Fruit fly (Drosophila melanogaster) whole organism, embryonic: ENCODE results near the gene mst.

Experiments used
- Ada2b ChIP-seq: fragments of 200-800 bp; sonication (Bioruptor generic); IDR thresholded peaks from 2 replicates; pipeline ENCODE4 v1.3.6; 2022; ENCODE audit warnings: missing biosample characterization, missing genetic modification characterization
- Bdp1 ChIP-seq: fragments of 200-800 bp; sonication (Bioruptor generic); optimal IDR thresholded peaks from 3 replicates; lab custom pipeline; 2016; ENCODE audit warnings: missing biosample characterization, missing genetic modification characterization
- CG10979 ChIP-seq: fragments of 200-800 bp; sonication (Bioruptor generic); optimal IDR thresholded peaks from 2 replicates; lab custom pipeline; 2018; ENCODE audit warnings: missing biosample characterization, mild to moderate bottlenecking, missing genetic modification characterization, moderate library complexity
- CG14014 ChIP-seq: fragments of 200-800 bp; sonication (Bioruptor generic); IDR thresholded peaks from 2 replicates; pipeline ENCODE4 v1.3.6; 2022; ENCODE audit warnings: missing biosample characterization, missing genetic modification characterization
- CG14667 ChIP-seq: fragments of 200-800 bp; sonication (Bioruptor generic); IDR thresholded peaks from 2 replicates; pipeline ENCODE4 v1.3.6; 2022; ENCODE audit warnings: missing biosample characterization, missing genetic modification characterization
- CG1647 ChIP-seq: fragments of 200-800 bp; sonication (Bioruptor generic); optimal IDR thresholded peaks from 3 replicates; lab custom pipeline; 2016; ENCODE audit warnings: missing biosample characterization, missing genetic modification characterization
- CG2678 ChIP-seq: fragments of 200-800 bp; sonication (Bioruptor generic); optimal IDR thresholded peaks from 3 replicates; lab custom pipeline; 2019; ENCODE audit warnings: missing biosample characterization, mild to moderate bottlenecking, missing genetic modification characterization, moderate library complexity
- CG3163 ChIP-seq: fragments of 200-800 bp; sonication (Bioruptor generic); optimal IDR thresholded peaks from 3 replicates; lab custom pipeline; 2016; ENCODE audit warnings: missing biosample characterization, missing genetic modification characterization
- CG43689 ChIP-seq: fragments of 200-800 bp; sonication (Bioruptor generic); IDR thresholded peaks from 2 replicates; pipeline ENCODE4 v1.3.6; 2022; ENCODE audit warnings: missing biosample characterization, missing genetic modification characterization
- CG4617 ChIP-seq: fragments of 200-800 bp; sonication (Bioruptor generic); optimal IDR thresholded peaks from 3 replicates; lab custom pipeline; 2016; ENCODE audit warnings: missing biosample characterization, missing genetic modification characterization, borderline replicate concordance
- CG6791 ChIP-seq: fragments of 200-800 bp; sonication (Bioruptor generic); IDR thresholded peaks from 3 replicates; pipeline ENCODE4 v1.3.6; 2022; ENCODE audit warnings: missing biosample characterization, missing genetic modification characterization; ENCODE audit not compliant: partially characterized antibody
- CG6854 ChIP-seq: fragments of 200-800 bp; sonication (Bioruptor generic); optimal IDR thresholded peaks from 3 replicates; lab custom pipeline; 2017; ENCODE audit warnings: missing biosample characterization, mild to moderate bottlenecking, missing genetic modification characterization
- Dad ChIP-seq: fragments of 200-800 bp; sonication (Bioruptor generic); optimal IDR thresholded peaks from 3 replicates; lab custom pipeline; 2016; ENCODE audit warnings: missing biosample characterization, missing genetic modification characterization
- ERR ChIP-seq: fragments of 200-800 bp; sonication (Bioruptor generic); optimal IDR thresholded peaks from 2 replicates; lab custom pipeline; 2016; ENCODE audit warnings: missing biosample characterization, missing genetic modification characterization
- Ets65A ChIP-seq: fragments of 200-800 bp; sonication (Bioruptor generic); peaks from one replicate; lab custom pipeline; 2016; ENCODE audit warnings: missing biosample characterization, missing genetic modification characterization
- H15 ChIP-seq: fragments of 200-800 bp; sonication (Bioruptor generic); IDR thresholded peaks from 3 replicates; pipeline ENCODE4 v1.3.6; 2022; ENCODE audit warnings: missing biosample characterization, missing genetic modification characterization
- H2.0 ChIP-seq: fragments of 200-800 bp; sonication (Bioruptor generic); IDR thresholded peaks from 2 replicates; pipeline ENCODE4 v1.3.6; 2022; ENCODE audit warnings: missing biosample characterization, missing genetic modification characterization
- Hey ChIP-seq: fragments of 200-800 bp; sonication (Bioruptor generic); optimal IDR thresholded peaks from 3 replicates; lab custom pipeline; 2018; ENCODE audit warnings: missing biosample characterization, mild to moderate bottlenecking, missing genetic modification characterization
- Hmx ChIP-seq: fragments of 200-800 bp; sonication (Bioruptor generic); optimal IDR thresholded peaks from 2 replicates; lab custom pipeline; 2016; ENCODE audit warnings: missing biosample characterization, missing genetic modification characterization
- NK7.1 ChIP-seq: fragments of 200-800 bp; sonication (Bioruptor generic); optimal IDR thresholded peaks from 3 replicates; lab custom pipeline; 2016; ENCODE audit warnings: missing biosample characterization, missing genetic modification characterization
- Nf-YB ChIP-seq: fragments of 200-800 bp; sonication (Bioruptor generic); optimal IDR thresholded peaks from 3 replicates; lab custom pipeline; 2019; ENCODE audit warnings: missing biosample characterization, mild to moderate bottlenecking, missing genetic modification characterization, moderate library complexity
- Opbp ChIP-seq: fragments of 200-800 bp; sonication (Bioruptor generic); IDR thresholded peaks from 3 replicates; pipeline ENCODE4 v1.3.6; 2022; ENCODE audit warnings: missing biosample characterization, missing genetic modification characterization; ENCODE audit not compliant: partially characterized antibody
- Ravus ChIP-seq: fragments of 200-800 bp; sonication (Bioruptor generic); IDR thresholded peaks from 2 replicates; pipeline ENCODE4 v1.3.6; 2022; ENCODE audit warnings: missing biosample characterization, missing genetic modification characterization
- Scr ChIP-seq: fragments of 200-800 bp; sonication (Bioruptor generic); IDR thresholded peaks from 2 replicates; pipeline ENCODE4 v1.3.6; 2022; ENCODE audit warnings: missing biosample characterization, missing genetic modification characterization; ENCODE audit not compliant: partially characterized antibody
- Sry-β ChIP-seq: fragments of 200-800 bp; sonication (Bioruptor generic); optimal IDR thresholded peaks from 2 replicates; lab custom pipeline; 2018; ENCODE audit warnings: missing biosample characterization, mild to moderate bottlenecking, missing genetic modification characterization, moderate library complexity
- Trl ChIP-seq, 3 experiments: fragments of >200 bp in 2 of 3; fragments of 200-800 bp in 1 of 3; sonication (Bioruptor generic) in 1 of 3; optimal IDR thresholded peaks; 2 replicates in 1 of 3; 3 replicates in 2 of 3; lab custom pipeline; 2016 to 2017; ENCODE audit warnings: missing biosample characterization in 1 of 3, missing genetic modification characterization in 1 of 3
- bab2 ChIP-seq: fragments of 200-800 bp; sonication (Bioruptor generic); optimal IDR thresholded peaks from 2 replicates; lab custom pipeline; 2016; ENCODE audit warnings: missing biosample characterization, missing genetic modification characterization
- bigmax ChIP-seq: fragments of 200-800 bp; sonication (Bioruptor generic); optimal IDR thresholded peaks from 2 replicates; lab custom pipeline; 2018; ENCODE audit warnings: missing biosample characterization, mild to moderate bottlenecking, missing genetic modification characterization
- caup ChIP-seq: fragments of 200-800 bp; sonication (Bioruptor generic); optimal IDR thresholded peaks from 3 replicates; lab custom pipeline; 2017; ENCODE audit warnings: missing biosample characterization, mild to moderate bottlenecking, missing genetic modification characterization, moderate library complexity; ENCODE audit not compliant: severe bottlenecking
- dpn ChIP-seq, 2 experiments: fragments of 200-800 bp; sonication (Bioruptor generic); optimal IDR thresholded peaks; 3 replicates each; lab custom pipeline; 2016; ENCODE audit warnings: missing biosample characterization in 2 of 2, missing genetic modification characterization in 2 of 2
- emc ChIP-seq: fragments of 200-800 bp; sonication (Bioruptor generic); optimal IDR thresholded peaks from 2 replicates; lab custom pipeline; 2016; ENCODE audit warnings: missing biosample characterization, missing genetic modification characterization
- fd102C ChIP-seq: fragments of 200-800 bp; sonication (Bioruptor generic); optimal IDR thresholded peaks from 2 replicates; lab custom pipeline; 2018; ENCODE audit warnings: missing biosample characterization, mild to moderate bottlenecking, missing genetic modification characterization, moderate library complexity
- hb ChIP-seq: fragments of 200-800 bp; sonication (Bioruptor generic); IDR thresholded peaks from 3 replicates; pipeline ENCODE4 v1.3.6; 2022; ENCODE audit warnings: missing biosample characterization, missing genetic modification characterization; ENCODE audit not compliant: partially characterized antibody
- kay ChIP-seq: fragments of 200-800 bp; sonication (Bioruptor generic); optimal IDR thresholded peaks from 2 replicates; lab custom pipeline; 2016; ENCODE audit warnings: missing biosample characterization, missing genetic modification characterization
- klu ChIP-seq: fragments of 200-800 bp; sonication (Bioruptor generic); IDR thresholded peaks from 2 replicates; pipeline ENCODE4 v1.3.6; 2022; ENCODE audit warnings: missing biosample characterization, missing genetic modification characterization
- nerfin-1 ChIP-seq: fragments of 200-800 bp; sonication (Bioruptor generic); optimal IDR thresholded peaks from 3 replicates; lab custom pipeline; 2019; ENCODE audit warnings: missing biosample characterization, mild to moderate bottlenecking, missing genetic modification characterization, moderate library complexity
- nmo ChIP-seq: fragments of 200-800 bp; sonication (Bioruptor generic); optimal IDR thresholded peaks from 2 replicates; lab custom pipeline; 2018; ENCODE audit warnings: missing biosample characterization, mild to moderate bottlenecking, missing genetic modification characterization, moderate library complexity
- odd ChIP-seq: fragments of 200-800 bp; sonication (Bioruptor generic); optimal IDR thresholded peaks from 2 replicates; lab custom pipeline; 2017; ENCODE audit warnings: missing biosample characterization, mild to moderate bottlenecking, missing genetic modification characterization
- onecut ChIP-seq: fragments of 200-800 bp; sonication (Bioruptor generic); IDR thresholded peaks from 2 replicates; pipeline ENCODE4 v1.3.6; 2022; ENCODE audit warnings: missing biosample characterization, missing genetic modification characterization
- sc ChIP-seq, 3 experiments: fragments of >200 bp in 2 of 3; fragments of 200-800 bp in 1 of 3; sonication (Bioruptor generic) in 1 of 3; optimal IDR thresholded peaks; 2 replicates in 2 of 3; 3 replicates in 1 of 3; lab custom pipeline; 2017; ENCODE audit warnings: mild to moderate bottlenecking in 1 of 3, missing biosample characterization in 1 of 3, missing genetic modification characterization in 1 of 3, missing genetic modification reagents in 1 of 3
- seq ChIP-seq: fragments of 200-800 bp; sonication (Bioruptor generic); IDR thresholded peaks from 2 replicates; pipeline ENCODE4 v1.3.6; 2022; ENCODE audit warnings: missing biosample characterization, missing genetic modification characterization
- sob ChIP-seq: fragments of 200-800 bp; sonication (Bioruptor generic); IDR thresholded peaks from 2 replicates; pipeline ENCODE4 v1.3.6; 2022; ENCODE audit warnings: missing biosample characterization, missing genetic modification characterization
- stc ChIP-seq: fragments of 200-800 bp; sonication (Bioruptor generic); IDR thresholded peaks from 2 replicates; pipeline ENCODE4 v1.3.6; 2022; ENCODE audit warnings: missing biosample characterization, missing genetic modification characterization
- sug ChIP-seq: fragments of 200-800 bp; optimal IDR thresholded peaks from 2 replicates; lab custom pipeline; 2019; ENCODE audit warnings: missing biosample characterization, mild to moderate bottlenecking, missing genetic modification characterization, moderate library complexity
- tll ChIP-seq, 2 experiments: fragments of 200-800 bp in 1 of 2; fragments of >200 bp in 1 of 2; sonication (Bioruptor generic) in 1 of 2; optimal IDR thresholded peaks; 2 replicates each; lab custom pipeline; 2017 to 2019; ENCODE audit warnings: missing biosample characterization in 2 of 2, missing genetic modification characterization in 2 of 2, mild to moderate bottlenecking in 1 of 2, moderate library complexity in 1 of 2
- trem ChIP-seq: fragments of 200-800 bp; optimal IDR thresholded peaks from 3 replicates; lab custom pipeline; 2019; ENCODE audit warnings: missing biosample characterization, mild to moderate bottlenecking, missing genetic modification characterization, moderate library complexity
- unpg ChIP-seq: fragments of 200-800 bp; sonication (Bioruptor generic); optimal IDR thresholded peaks from 3 replicates; lab custom pipeline; 2018; ENCODE audit warnings: missing biosample characterization, mild to moderate bottlenecking, missing genetic modification characterization, moderate library complexity
- vfl ChIP-seq: fragments of 200-800 bp; sonication (Bioruptor generic); optimal IDR thresholded peaks from 2 replicates; lab custom pipeline; 2016; ENCODE audit warnings: missing biosample characterization, missing genetic modification characterization
- zen2 ChIP-seq: fragments of 200-800 bp; sonication (Bioruptor generic); IDR thresholded peaks from 3 replicates; pipeline ENCODE4 v1.3.6; 2022; ENCODE audit warnings: missing biosample characterization, missing genetic modification characterization; ENCODE audit not compliant: partially characterized antibody

Gene mst

DNA sequence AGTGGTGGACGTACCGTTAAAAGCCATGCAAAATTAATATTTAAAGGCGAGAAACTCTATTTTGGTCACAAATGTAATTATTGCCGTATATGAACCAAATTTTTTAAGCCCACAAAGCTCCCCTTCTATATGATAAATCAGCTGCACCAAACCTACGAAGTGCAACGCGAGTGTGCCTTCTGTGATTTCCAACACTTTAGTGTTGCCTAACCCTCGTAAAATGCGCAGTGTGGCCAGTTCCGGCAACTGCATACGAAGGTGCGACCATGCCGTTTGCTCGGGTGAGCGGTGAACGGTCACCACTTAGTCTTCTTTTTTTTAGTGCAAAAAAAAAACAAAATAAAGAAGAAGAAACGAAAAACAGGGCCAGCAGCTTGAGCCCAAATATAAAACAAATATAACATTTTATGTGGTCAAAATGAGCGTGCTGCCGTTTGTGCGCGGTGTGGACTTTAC is 49.3 kb upstream of the mst start, which contains the start of the genes tty and fliI (continued):
- peak; percentile 24 for TF ChIP-seq nerfin-1 (tag; lab: Kevin White, UChicago)
- TF ChIP-seq sug: peak; percentile 55
- no peak for TF ChIP-seq Sry-β
- TF ChIP-seq Nf-YB (GFP tag; lab: Kevin White, UChicago): peak; percentile 37
- peak; percentile 53 for TF ChIP-seq CG43689 (GFP tag; lab: Robert Waterston, UW)
- peak; percentile 81 for TF ChIP-seq bab2
- peak; percentile 71 for TF ChIP-seq emc (GFP tag; lab: Kevin White, UChicago)
- TF ChIP-seq nmo (GFP tag; lab: Kevin White, UChicago): peak; percentile 87
- TF ChIP-seq CG2678 (tag; lab: Kevin White, UChicago): peak; percentile 75
- peak; percentile 83 for TF ChIP-seq CG14014 (GFP tag; lab: Robert Waterston, UW)
- TF ChIP-seq Hey: no peak
- TF ChIP-seq tll (GFP tag; optimal IDR thresholded peaks at IDR 0.05; lab: Kevin White, UChicago): no peak
- no peak for TF ChIP-seq zen2 (GFP tag; lab: Robert Waterston, UW)
- TF ChIP-seq CG4617 (GFP tag; lab: Kevin White, UChicago): peak; percentile 63
- peak; percentile 81 for TF ChIP-seq ERR (GFP tag; lab: Kevin White, UChicago)
- TF ChIP-seq Bdp1: peak; percentile 79
- peak; percentile 79 for TF ChIP-seq seq
- TF ChIP-seq hb (GFP tag; lab: Robert Waterston, UW): no peak
- TF ChIP-seq Trl (optimal IDR thresholded peaks at IDR 0.05; lab: Kevin White, UChicago): no peak
- peak; percentile 80 for TF ChIP-seq Trl (GFP tag; optimal IDR thresholded peaks at IDR 0.05; lab: Kevin White, UChicago)
- TF ChIP-seq sob (GFP tag; lab: Robert Waterston, UW): peak; percentile 89
- TF ChIP-seq klu (GFP tag; lab: Robert Waterston, UW): peak; percentile 85
- peak; percentile 70 for TF ChIP-seq vfl (GFP tag; lab: Kevin White, UChicago)
- TF ChIP-seq dpn (GFP tag; optimal IDR thresholded peaks at IDR 0.05; lab: Kevin White, UChicago): peak; percentile 83 to 85
- peak; percentile 60 for TF ChIP-seq trem (tag; lab: Kevin White, UChicago)
- no peak for TF ChIP-seq fd102C (GFP tag; lab: Kevin White, UChicago)
- peak; percentile 60 for TF ChIP-seq bigmax (GFP tag; lab: Kevin White, UChicago)
- no peak for TF ChIP-seq odd
- no peak for TF ChIP-seq Scr (GFP tag; lab: Robert Waterston, UW)
- TF ChIP-seq kay (GFP tag; lab: Kevin White, UChicago): peak; percentile 50
- TF ChIP-seq CG10979 (tag; lab: Kevin White, UChicago): peak; percentile 53
- TF ChIP-seq Dad: peak; percentile 74
- TF ChIP-seq Ada2b (GFP tag; lab: Robert Waterston, UW): peak; percentile 85
- no peak for TF ChIP-seq sc (optimal IDR thresholded peaks at IDR 0.05; lab: Kevin White, UChicago)
- TF ChIP-seq sc (GFP tag; optimal IDR thresholded peaks at IDR 0.05; lab: Kevin White, UChicago): peak; percentile 62
- TF ChIP-seq CG14667 (GFP tag; lab: Robert Waterston, UW): peak; percentile 87
- peak; percentile 63 for TF ChIP-seq Ravus (GFP tag; lab: Robert Waterston, UW)
- peak; percentile 91 for TF ChIP-seq H2.0 (GFP tag; lab: Robert Waterston, UW)
- peak; percentile 43 for TF ChIP-seq onecut
- TF ChIP-seq Hmx (GFP tag; lab: Kevin White, UChicago): no peak
- TF ChIP-seq Ets65A (GFP tag; lab: Kevin White, UChicago): peak; percentile 99
- peak; percentile 79 for TF ChIP-seq caup (GFP tag; lab: Kevin White, UChicago)
- peak; percentile 26 for TF ChIP-seq CG6854
- TF ChIP-seq H15 (GFP tag; lab: Robert Waterston, UW): peak; percentile 85
- TF ChIP-seq Opbp (GFP tag; lab: Robert Waterston, UW): peak; percentile 65
- TF ChIP-seq CG6791 (GFP tag; lab: Robert Waterston, UW): 0 out of 3 replicates have a peak, but pooled peaks have one; percentile 41
- peak; percentile 72 for TF ChIP-seq CG1647 (GFP tag; lab: Kevin White, UChicago)
- peak; percentile 79 for TF ChIP-seq unpg (GFP tag; lab: Kevin White, UChicago)
- peak; percentile 81 for TF ChIP-seq stc
- peak; percentile 52 for TF ChIP-seq CG3163 (GFP tag; lab: Kevin White, UChicago)
- TF ChIP-seq NK7.1: peak; percentile 42
